Fruit fly (Drosophila melanogaster) whole organism, embryonic: ENCODE measurements around the gene Enoph.

Source experiments
- Abd-B ChIP-seq: fragments of 200-800 bp; sonication (Bioruptor generic); optimal IDR thresholded peaks from 2 replicates; lab custom pipeline; 2018; ENCODE audit warnings: missing biosample characterization, mild to moderate bottlenecking, missing genetic modification characterization, moderate library complexity
- Bteb2 ChIP-seq: fragments of 200-800 bp; sonication (Bioruptor generic); optimal IDR thresholded peaks from 2 replicates; lab custom pipeline; 2016; ENCODE audit warnings: missing biosample characterization, missing genetic modification characterization
- CG10654 ChIP-seq: fragments of 200-800 bp; sonication (Bioruptor generic); optimal IDR thresholded peaks from 2 replicates; lab custom pipeline; 2016; ENCODE audit warnings: missing biosample characterization, missing genetic modification characterization
- CG12219 ChIP-seq: fragments of 200-800 bp; sonication (Bioruptor generic); optimal IDR thresholded peaks from 3 replicates; lab custom pipeline; 2018; ENCODE audit warnings: missing biosample characterization, mild to moderate bottlenecking, missing genetic modification characterization
- CG12659 ChIP-seq: fragments of 200-800 bp; sonication (Bioruptor generic); optimal IDR thresholded peaks from 3 replicates; lab custom pipeline; 2017; ENCODE audit warnings: mild to moderate bottlenecking, missing biosample characterization, missing genetic modification reagents, missing genetic modification characterization
- CG13775 ChIP-seq: fragments of 200-800 bp; sonication (Bioruptor generic); optimal IDR thresholded peaks from 3 replicates; lab custom pipeline; 2017; ENCODE audit warnings: missing biosample characterization, mild to moderate bottlenecking, missing genetic modification characterization
- CG14441 ChIP-seq: fragments of 200-800 bp; sonication (Bioruptor generic); IDR thresholded peaks from 2 replicates; pipeline ENCODE4 v1.3.6; 2022; ENCODE audit warnings: missing biosample characterization, missing genetic modification characterization
- CG15514 ChIP-seq: fragments of 200-800 bp; sonication (Bioruptor generic); optimal IDR thresholded peaks from 3 replicates; lab custom pipeline; 2017; ENCODE audit warnings: missing biosample characterization, missing genetic modification characterization, mild to moderate bottlenecking, moderate library complexity, missing genetic modification reagents
- CG1647 ChIP-seq: fragments of 200-800 bp; sonication (Bioruptor generic); optimal IDR thresholded peaks from 3 replicates; lab custom pipeline; 2016; ENCODE audit warnings: missing biosample characterization, missing genetic modification characterization
- CG16779 ChIP-seq: fragments of 200-800 bp; sonication (Bioruptor generic); IDR thresholded peaks from 2 replicates; pipeline ENCODE4 v1.3.6; 2022; ENCODE audit warnings: missing biosample characterization, missing genetic modification characterization
- CG17361 ChIP-seq: fragments of 200-800 bp; sonication (Bioruptor generic); IDR thresholded peaks from 3 replicates; pipeline ENCODE4 v1.3.6; 2022; ENCODE audit warnings: missing biosample characterization, missing genetic modification characterization
- CG18262 ChIP-seq: fragments of 200-800 bp; optimal IDR thresholded peaks from 3 replicates; lab custom pipeline; 2019; ENCODE audit warnings: missing biosample characterization, mild to moderate bottlenecking, missing genetic modification characterization, moderate library complexity
- CG2889 ChIP-seq: fragments of 200-800 bp; sonication (Bioruptor generic); IDR thresholded peaks from 3 replicates; pipeline ENCODE4 v1.3.6; 2022; ENCODE audit warnings: missing biosample characterization, missing genetic modification characterization
- CG31224 ChIP-seq: fragments of 200-800 bp; sonication (Bioruptor generic); IDR thresholded peaks from 2 replicates; pipeline ENCODE4 v1.3.6; 2022; ENCODE audit warnings: missing biosample characterization, missing genetic modification characterization
- CG31365 ChIP-seq: fragments of 200-800 bp; sonication (Bioruptor generic); optimal IDR thresholded peaks from 2 replicates; lab custom pipeline; 2018; ENCODE audit warnings: missing biosample characterization, mild to moderate bottlenecking, missing genetic modification characterization
- CG3281 ChIP-seq: fragments of 200-800 bp; sonication (Bioruptor generic); optimal IDR thresholded peaks from 3 replicates; lab custom pipeline; 2017; ENCODE audit warnings: missing biosample characterization, mild to moderate bottlenecking, missing genetic modification characterization
- CG34224 ChIP-seq: fragments of 200-800 bp; sonication (Bioruptor generic); IDR thresholded peaks from 3 replicates; pipeline ENCODE4 v1.3.6; 2022; ENCODE audit warnings: missing biosample characterization, missing genetic modification characterization; ENCODE audit not compliant: partially characterized antibody
- CG3847 ChIP-seq: fragments of 200-800 bp; sonication (Bioruptor generic); IDR thresholded peaks from 2 replicates; pipeline ENCODE4 v1.3.6; 2022; ENCODE audit warnings: missing biosample characterization, missing genetic modification characterization
- CG4617 ChIP-seq: fragments of 200-800 bp; sonication (Bioruptor generic); optimal IDR thresholded peaks from 3 replicates; lab custom pipeline; 2016; ENCODE audit warnings: missing biosample characterization, missing genetic modification characterization, borderline replicate concordance
- CG6683 ChIP-seq: fragments of 200-800 bp; sonication (Bioruptor generic); optimal IDR thresholded peaks from 2 replicates; lab custom pipeline; 2017; ENCODE audit warnings: missing biosample characterization, mild to moderate bottlenecking, missing genetic modification characterization, missing genetic modification reagents
- CG6791 ChIP-seq: fragments of 200-800 bp; sonication (Bioruptor generic); IDR thresholded peaks from 3 replicates; pipeline ENCODE4 v1.3.6; 2022; ENCODE audit warnings: missing biosample characterization, missing genetic modification characterization; ENCODE audit not compliant: partially characterized antibody
- CG7357 ChIP-seq: fragments of 200-800 bp; sonication (Bioruptor generic); IDR thresholded peaks from 3 replicates; pipeline ENCODE4 v1.3.6; 2022; ENCODE audit warnings: missing biosample characterization, missing genetic modification characterization
- CG8924 ChIP-seq: fragments of 200-800 bp; optimal IDR thresholded peaks from 3 replicates; lab custom pipeline; 2019; ENCODE audit warnings: missing biosample characterization, mild to moderate bottlenecking, missing genetic modification characterization, moderate library complexity
- CG9437 ChIP-seq: fragments of 200-800 bp; sonication (Bioruptor generic); optimal IDR thresholded peaks from 2 replicates; lab custom pipeline; 2018; ENCODE audit warnings: missing biosample characterization, mild to moderate bottlenecking, missing genetic modification characterization
- D ChIP-seq, 2 experiments: fragments of 200-800 bp in 1 of 2; fragments of >200 bp in 1 of 2; sonication (Bioruptor generic) in 1 of 2; optimal IDR thresholded peaks; 2 replicates in 1 of 2; 3 replicates in 1 of 2; lab custom pipeline; 2017; ENCODE audit warnings: mild to moderate bottlenecking in 1 of 2, missing biosample characterization in 1 of 2, missing genetic modification characterization in 1 of 2, missing genetic modification reagents in 1 of 2
- Eip74EF ChIP-seq, 2 experiments: fragments of 200-800 bp in 1 of 2; fragments of >200 bp in 1 of 2; sonication (Bioruptor generic) in 1 of 2; optimal IDR thresholded peaks; 2 replicates each; lab custom pipeline; 2017 to 2019; ENCODE audit warnings: missing biosample characterization in 2 of 2, missing genetic modification characterization in 2 of 2, mild to moderate bottlenecking in 1 of 2, moderate library complexity in 1 of 2
- HHEX ChIP-seq: fragments of 200-800 bp; sonication (Bioruptor generic); optimal IDR thresholded peaks from 3 replicates; lab custom pipeline; 2017; ENCODE audit warnings: missing biosample characterization, mild to moderate bottlenecking, missing genetic modification characterization, missing genetic modification reagents
- Hr78 ChIP-seq, 2 experiments: fragments of 200-800 bp in 1 of 2; fragments of >200 bp in 1 of 2; sonication (Bioruptor generic) in 1 of 2; optimal IDR thresholded peaks; 2 replicates each; lab custom pipeline; 2017 to 2019; ENCODE audit warnings: missing biosample characterization in 2 of 2, missing genetic modification characterization in 2 of 2, mild to moderate bottlenecking in 1 of 2, moderate library complexity in 1 of 2
- Nf-YA ChIP-seq: fragments of 200-800 bp; sonication (Bioruptor generic); IDR thresholded peaks from 2 replicates; pipeline ENCODE4 v1.3.6; 2022; ENCODE audit warnings: missing biosample characterization, missing genetic modification characterization
- PHDP ChIP-seq: fragments of 200-800 bp; sonication (Bioruptor generic); optimal IDR thresholded peaks from 3 replicates; lab custom pipeline; 2018; ENCODE audit warnings: missing biosample characterization, mild to moderate bottlenecking, missing genetic modification characterization, moderate library complexity
- Pdp1 ChIP-seq, 2 experiments: fragments of 200-800 bp; sonication (Bioruptor generic); optimal IDR thresholded peaks; 3 replicates each; lab custom pipeline; 2016; ENCODE audit warnings: missing biosample characterization in 2 of 2, missing genetic modification characterization in 2 of 2, mild to moderate bottlenecking in 1 of 2, moderate library complexity in 1 of 2
- Rfx ChIP-seq: fragments of 200-800 bp; sonication (Bioruptor generic); IDR thresholded peaks from 2 replicates; pipeline ENCODE4 v1.3.6; 2022; ENCODE audit warnings: missing biosample characterization, missing genetic modification characterization
- Side ChIP-seq: fragments of 200-800 bp; sonication (Bioruptor generic); optimal IDR thresholded peaks from 2 replicates; lab custom pipeline; 2016; ENCODE audit warnings: missing biosample characterization, missing genetic modification characterization
- Sox102F ChIP-seq: fragments of 200-800 bp; sonication (Bioruptor generic); optimal IDR thresholded peaks from 2 replicates; lab custom pipeline; 2018; ENCODE audit warnings: missing biosample characterization, mild to moderate bottlenecking, missing genetic modification characterization, moderate library complexity
- Sry-β ChIP-seq: fragments of 200-800 bp; sonication (Bioruptor generic); optimal IDR thresholded peaks from 2 replicates; lab custom pipeline; 2018; ENCODE audit warnings: missing biosample characterization, mild to moderate bottlenecking, missing genetic modification characterization, moderate library complexity
- btn ChIP-seq: fragments of 200-800 bp; sonication (Bioruptor generic); optimal IDR thresholded peaks from 2 replicates; lab custom pipeline; 2016; ENCODE audit warnings: missing biosample characterization, missing genetic modification characterization
- chm ChIP-seq: fragments of 200-800 bp; sonication (Bioruptor generic); IDR thresholded peaks from 2 replicates; pipeline ENCODE4 v1.3.6; 2022; ENCODE audit warnings: missing biosample characterization, missing genetic modification characterization
- dmrt99B ChIP-seq: fragments of 200-800 bp; sonication (Bioruptor generic); optimal IDR thresholded peaks from 2 replicates; lab custom pipeline; 2018; ENCODE audit warnings: missing biosample characterization, mild to moderate bottlenecking, missing genetic modification characterization, moderate library complexity
- hb ChIP-seq: fragments of 200-800 bp; sonication (Bioruptor generic); IDR thresholded peaks from 3 replicates; pipeline ENCODE4 v1.3.6; 2022; ENCODE audit warnings: missing biosample characterization, missing genetic modification characterization; ENCODE audit not compliant: partially characterized antibody
- jumu ChIP-seq: fragments of 200-800 bp; sonication (Bioruptor generic); optimal IDR thresholded peaks from 3 replicates; lab custom pipeline; 2016; ENCODE audit warnings: missing biosample characterization, missing genetic modification characterization
- lov ChIP-seq, 2 experiments: fragments of 200-800 bp in 1 of 2; fragments of >200 bp in 1 of 2; sonication (Bioruptor generic) in 1 of 2; IDR thresholded peaks in 1 of 2; optimal IDR thresholded peaks in 1 of 2; 2 replicates in 1 of 2; 3 replicates in 1 of 2; pipeline versions ENCODE4 v1.3.6 to Lab custom; 2017 to 2022; ENCODE audit warnings: missing biosample characterization in 1 of 2, missing genetic modification characterization in 1 of 2
- maf-S ChIP-seq: fragments of 200-800 bp; sonication (Bioruptor generic); optimal IDR thresholded peaks from 2 replicates; lab custom pipeline; 2016; ENCODE audit warnings: missing biosample characterization, missing genetic modification characterization
- tgo ChIP-seq: fragments of 200-800 bp; sonication (Bioruptor generic); IDR thresholded peaks from 3 replicates; pipeline ENCODE4 v1.3.6; 2022; ENCODE audit warnings: missing biosample characterization, missing genetic modification characterization
- vnd ChIP-seq: fragments of 200-800 bp; sonication (Bioruptor generic); IDR thresholded peaks from 3 replicates; pipeline ENCODE4 v1.3.6; 2022; ENCODE audit warnings: missing biosample characterization, missing genetic modification characterization; ENCODE audit not compliant: partially characterized antibody
- vvl ChIP-seq: fragments of 200-800 bp; sonication (Bioruptor generic); IDR thresholded peaks from 2 replicates; pipeline ENCODE4 v1.3.6; 2022; ENCODE audit warnings: missing biosample characterization, missing genetic modification characterization
- zen2 ChIP-seq: fragments of 200-800 bp; sonication (Bioruptor generic); IDR thresholded peaks from 3 replicates; pipeline ENCODE4 v1.3.6; 2022; ENCODE audit warnings: missing biosample characterization, missing genetic modification characterization; ENCODE audit not compliant: partially characterized antibody

The Enoph gene

DNA sequence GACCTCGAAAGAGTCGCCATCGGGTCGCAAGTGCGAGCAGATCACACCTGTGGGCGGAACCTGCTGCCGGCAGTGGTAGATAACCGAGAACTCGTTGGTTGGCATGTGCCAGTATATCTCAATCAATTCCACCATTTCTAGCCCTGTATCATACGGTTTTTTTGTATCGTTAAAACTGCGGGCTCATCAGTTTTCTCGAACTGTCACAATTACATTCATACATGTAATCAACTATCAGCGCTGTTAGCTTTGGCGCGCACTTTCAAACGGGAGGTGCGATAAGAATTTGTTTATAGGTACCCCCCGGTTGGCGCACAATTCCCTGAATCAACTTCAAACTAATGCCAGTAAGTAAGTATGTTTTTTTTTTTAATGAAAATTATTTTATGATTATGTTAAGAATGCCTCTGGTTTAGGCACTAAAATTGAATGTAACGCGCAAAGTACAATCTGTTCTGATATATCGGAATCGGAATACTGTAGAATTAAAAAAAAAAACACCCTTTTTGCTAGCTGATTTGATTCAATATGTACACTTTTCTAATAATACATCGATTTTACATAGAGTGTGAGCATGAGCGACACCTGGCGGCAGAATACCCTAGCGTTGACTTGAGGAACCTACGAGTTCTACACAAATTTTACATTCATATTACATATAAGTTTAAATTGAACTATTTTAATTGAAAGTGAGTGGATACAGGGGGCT, 42.3 kb upstream of the Enoph start (continued):
- TF ChIP-seq Pdp1 (GFP tag; optimal IDR thresholded peaks at IDR 0.05; lab: Kevin White, UChicago), result peak; percentile 50 to 71
- peak; percentile 24 for TF ChIP-seq CG4617
- peak; percentile 59 for TF ChIP-seq CG3847 (GFP tag; lab: Robert Waterston, UW)
- TF ChIP-seq CG6791 (GFP tag; lab: Robert Waterston, UW), result peak; percentile 77
- peak; percentile 56; the same call in 2 of the 3 replicates for TF ChIP-seq CG17361 (GFP tag; lab: Robert Waterston, UW)
- TF ChIP-seq Nf-YA, result no peak
- peak; percentile 64 for TF ChIP-seq maf-S (GFP tag; lab: Kevin White, UChicago)
- peak; percentile 72 for TF ChIP-seq CG1647 (GFP tag; lab: Kevin White, UChicago)
- TF ChIP-seq Abd-B (GFP tag; lab: Kevin White, UChicago), result no peak
- peak; percentile 51 for TF ChIP-seq tgo (GFP tag; lab: Robert Waterston, UW)
- TF ChIP-seq PHDP (tag; lab: Kevin White, UChicago), result peak; percentile 46
- peak; percentile 57 for TF ChIP-seq CG12659
- TF ChIP-seq jumu (GFP tag; lab: Kevin White, UChicago), result peak; percentile 43
- no peak for TF ChIP-seq zen2
- peak; percentile 60 for TF ChIP-seq Sox102F (GFP tag; lab: Kevin White, UChicago)
- peak; percentile 11; the same call in 1 of the 3 replicates for TF ChIP-seq hb
- TF ChIP-seq CG12219 (GFP tag; lab: Kevin White, UChicago), result no peak
- peak; percentile 53 for TF ChIP-seq CG14441 (GFP tag; lab: Robert Waterston, UW)
- no peak for TF ChIP-seq CG9437
- peak; percentile 35 for TF ChIP-seq CG10654 (GFP tag; lab: Kevin White, UChicago)
- peak; percentile 83 for TF ChIP-seq Rfx (GFP tag; lab: Robert Waterston, UW)
- no peak for TF ChIP-seq Bteb2
- peak; percentile 29 for TF ChIP-seq dmrt99B (tag; lab: Kevin White, UChicago)
- peak; percentile 20 for TF ChIP-seq HHEX
- no peak for TF ChIP-seq Hr78 (GFP tag; optimal IDR thresholded peaks at IDR 0.05; lab: Kevin White, UChicago)
- TF ChIP-seq D (optimal IDR thresholded peaks at IDR 0.05; lab: Kevin White, UChicago), result no peak
- TF ChIP-seq D (GFP tag; optimal IDR thresholded peaks at IDR 0.05; lab: Kevin White, UChicago), result no peak
- no peak for TF ChIP-seq CG8924 (tag; lab: Kevin White, UChicago)
- 0 out of 2 replicates have a peak, but pooled peaks have one; percentile 54 for TF ChIP-seq chm (GFP tag; lab: Robert Waterston, UW)
- TF ChIP-seq vvl (GFP tag; lab: Robert Waterston, UW), result peak; percentile 67
- TF ChIP-seq Eip74EF (GFP tag; optimal IDR thresholded peaks at IDR 0.05; lab: Kevin White, UChicago), result peak in 1 of 2 experiments; percentile 8
- no peak; the same call in 2 of the 3 replicates for TF ChIP-seq vnd (GFP tag; lab: Robert Waterston, UW)
- 0 out of 3 replicates have a peak, but pooled peaks have one; percentile 34 for TF ChIP-seq CG2889 (GFP tag; lab: Robert Waterston, UW)
- no peak for TF ChIP-seq lov (optimal IDR thresholded peaks at IDR 0.05; lab: Kevin White, UChicago)
- no peak for TF ChIP-seq lov (GFP tag; IDR thresholded peaks at IDR 0.05; lab: Robert Waterston, UW)
- no peak for TF ChIP-seq Sry-β (GFP tag; lab: Kevin White, UChicago)
- TF ChIP-seq CG18262 (tag; lab: Kevin White, UChicago), result peak; percentile 28
- no peak for TF ChIP-seq CG34224 (GFP tag; lab: Robert Waterston, UW)
- 0 out of 3 replicates have a peak, but pooled peaks have one; percentile 6 for TF ChIP-seq CG7357 (GFP tag; lab: Robert Waterston, UW)
- peak; percentile 7 for TF ChIP-seq CG13775
- TF ChIP-seq CG6683 (GFP tag; lab: Kevin White, UChicago), result no peak
- no peak for TF ChIP-seq CG31365 (tag; lab: Kevin White, UChicago)
- no peak for TF ChIP-seq CG31224 (GFP tag; lab: Robert Waterston, UW)
- TF ChIP-seq CG16779 (GFP tag; lab: Robert Waterston, UW), result peak; percentile 31; the same call in 1 of the 2 replicates
- TF ChIP-seq Side, result peak; percentile 58
- peak; percentile 3 for TF ChIP-seq CG3281 (GFP tag; lab: Kevin White, UChicago)
- TF ChIP-seq CG15514 (GFP tag; lab: Kevin White, UChicago), result peak; percentile 55
- no peak for TF ChIP-seq btn
